Fruit fly (Drosophila melanogaster): Measurements from ENCODE around the gene Cip4.

Gene Cip4

DNA sequence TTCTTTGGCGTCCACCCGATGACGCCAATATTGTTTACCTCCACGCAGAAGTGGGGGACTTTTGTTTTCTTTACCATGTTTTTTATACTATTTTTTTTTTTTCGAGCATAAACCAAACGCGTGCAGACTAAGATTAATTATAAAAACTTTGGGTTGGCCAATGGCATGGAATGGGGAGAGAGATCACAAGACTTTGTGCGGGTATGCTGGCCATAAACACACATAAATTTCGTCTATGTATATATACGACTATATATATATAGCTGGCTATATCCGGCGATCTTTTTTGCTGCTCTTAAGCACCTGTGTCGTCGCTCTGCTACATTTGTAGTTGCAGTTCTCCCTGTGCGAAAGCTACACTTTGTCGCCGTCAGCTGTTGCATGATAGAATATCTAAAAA is 48.0 kb upstream of the Cip4 start:
- TF ChIP-seq brk (GFP tag; optimal IDR thresholded peaks at IDR 0.05) (no peak), fru (GFP tag; optimal IDR thresholded peaks at IDR 0.05) (no peak), Rel (GFP tag; optimal IDR thresholded peaks at IDR 0.05) (no peak), Rel (tag; optimal IDR thresholded peaks at IDR 0.05) (no peak), CG9705 (GFP tag; optimal IDR thresholded peaks at IDR 0.05) (no peak), usp (GFP tag; optimal IDR thresholded peaks at IDR 0.05) (no peak), dsf (GFP tag; optimal IDR thresholded peaks at IDR 0.05; ENCODE audit: borderline replicate concordance) (no peak), ey (GFP tag; optimal IDR thresholded peaks at IDR 0.05) (no peak), Mio (GFP tag; optimal IDR thresholded peaks at IDR 0.05) (no peak), Dfd (GFP tag; optimal IDR thresholded peaks at IDR 0.05) (no peak), sv (GFP tag; optimal IDR thresholded peaks at IDR 0.05) (no peak), dl (GFP tag; optimal IDR thresholded peaks at IDR 0.05; ENCODE audit: insufficient read depth in 1 of 2, partially characterized antibody in 2 of 2) (no peak), CrebA (GFP tag; optimal IDR thresholded peaks at IDR 0.05; ENCODE audit: borderline replicate concordance) (no peak), Dif (GFP tag; optimal IDR thresholded peaks at IDR 0.05; ENCODE audit: partially characterized antibody) (no peak), Sp1 (GFP tag; optimal IDR thresholded peaks at IDR 0.05) (no peak), lola (GFP tag; optimal IDR thresholded peaks at IDR 0.05) (no peak), woc (GFP tag; optimal IDR thresholded peaks at IDR 0.05) (no peak), Hnf4 (GFP tag; optimal IDR thresholded peaks at IDR 0.05) (no peak), br (GFP tag; optimal IDR thresholded peaks at IDR 0.05) (no peak), N (GFP tag; optimal IDR thresholded peaks at IDR 0.05) (no peak)

DNA sequence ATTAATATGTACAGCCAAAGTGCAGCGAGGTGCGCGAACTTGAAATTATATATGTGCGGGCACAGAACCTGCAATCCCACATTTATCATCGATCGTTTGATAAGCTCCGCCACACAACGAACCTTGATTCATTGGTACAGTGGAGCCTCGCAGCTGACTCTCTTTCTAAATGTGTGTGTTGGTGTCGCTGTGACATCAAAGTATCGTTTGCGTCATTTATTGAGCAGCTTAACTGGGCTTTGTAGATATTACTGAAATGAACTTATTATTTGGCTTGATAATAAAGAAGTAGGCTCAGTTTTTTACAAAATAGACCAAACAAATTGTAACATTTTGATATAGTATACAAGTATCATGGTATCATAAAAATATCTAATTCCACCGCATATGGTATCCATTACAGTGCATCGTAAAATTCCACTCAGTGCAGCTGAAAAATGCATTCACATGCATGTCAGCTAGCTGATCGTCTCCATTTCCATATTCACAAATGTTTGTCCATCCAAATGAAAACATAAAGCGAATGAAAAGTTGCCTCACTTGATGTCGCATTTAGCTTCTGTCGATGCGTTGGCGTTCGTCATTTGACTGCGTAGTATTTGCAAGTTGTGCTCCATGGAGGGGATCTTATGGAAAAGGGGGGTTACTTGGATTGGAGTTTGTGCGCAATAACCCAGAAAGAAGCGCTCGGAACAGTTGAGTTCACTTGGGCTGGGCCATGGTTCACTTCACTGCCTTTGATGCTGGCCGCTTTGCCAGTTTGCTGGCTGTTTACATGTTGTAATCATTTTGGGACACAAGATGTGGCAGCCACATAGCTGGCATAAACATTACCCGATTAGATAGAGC is 47.3 kb upstream of the Cip4 start:
- peak; percentile 23 for TF ChIP-seq Jra (GFP tag; optimal IDR thresholded peaks at IDR 0.05)
- peak in 1 of 2 experiments; percentile 46 for TF ChIP-seq foxo (GFP tag; optimal IDR thresholded peaks at IDR 0.05)
- peak; percentile 60 for TF ChIP-seq fru (GFP tag; optimal IDR thresholded peaks at IDR 0.05)
- TF ChIP-seq sv (GFP tag; optimal IDR thresholded peaks at IDR 0.05), result no peak
- TF ChIP-seq rgr (GFP tag; optimal IDR thresholded peaks at IDR 0.05), result peak; percentile 29
- no peak for TF ChIP-seq dmrt93B (GFP tag; optimal IDR thresholded peaks at IDR 0.05)
- no peak for TF ChIP-seq brk (GFP tag; optimal IDR thresholded peaks at IDR 0.05)
- peak; percentile 35 for TF ChIP-seq HLH106 (tag; optimal IDR thresholded peaks at IDR 0.05)
- TF ChIP-seq OdsH (GFP tag; optimal IDR thresholded peaks at IDR 0.05), result peak; percentile 16
- peak; percentile 44 for TF ChIP-seq h (GFP tag; optimal IDR thresholded peaks at IDR 0.05)
- peak; percentile 26 for TF ChIP-seq ey (GFP tag; optimal IDR thresholded peaks at IDR 0.05)
- TF ChIP-seq Rel (GFP tag; optimal IDR thresholded peaks at IDR 0.05), result no peak
- peak; percentile 6 for TF ChIP-seq Rel (tag; optimal IDR thresholded peaks at IDR 0.05)
- TF ChIP-seq Hnf4 (GFP tag; optimal IDR thresholded peaks at IDR 0.05), result peak; percentile 47
- no peak for TF ChIP-seq CG32264 (GFP tag; optimal IDR thresholded peaks at IDR 0.05)
- peak; percentile 28 for TF ChIP-seq br (GFP tag; optimal IDR thresholded peaks at IDR 0.05)
- no peak for TF ChIP-seq Dif (GFP tag; optimal IDR thresholded peaks at IDR 0.05; ENCODE audit: partially characterized antibody)
- TF ChIP-seq Sp1 (GFP tag; optimal IDR thresholded peaks at IDR 0.05), result peak; percentile 3

DNA sequence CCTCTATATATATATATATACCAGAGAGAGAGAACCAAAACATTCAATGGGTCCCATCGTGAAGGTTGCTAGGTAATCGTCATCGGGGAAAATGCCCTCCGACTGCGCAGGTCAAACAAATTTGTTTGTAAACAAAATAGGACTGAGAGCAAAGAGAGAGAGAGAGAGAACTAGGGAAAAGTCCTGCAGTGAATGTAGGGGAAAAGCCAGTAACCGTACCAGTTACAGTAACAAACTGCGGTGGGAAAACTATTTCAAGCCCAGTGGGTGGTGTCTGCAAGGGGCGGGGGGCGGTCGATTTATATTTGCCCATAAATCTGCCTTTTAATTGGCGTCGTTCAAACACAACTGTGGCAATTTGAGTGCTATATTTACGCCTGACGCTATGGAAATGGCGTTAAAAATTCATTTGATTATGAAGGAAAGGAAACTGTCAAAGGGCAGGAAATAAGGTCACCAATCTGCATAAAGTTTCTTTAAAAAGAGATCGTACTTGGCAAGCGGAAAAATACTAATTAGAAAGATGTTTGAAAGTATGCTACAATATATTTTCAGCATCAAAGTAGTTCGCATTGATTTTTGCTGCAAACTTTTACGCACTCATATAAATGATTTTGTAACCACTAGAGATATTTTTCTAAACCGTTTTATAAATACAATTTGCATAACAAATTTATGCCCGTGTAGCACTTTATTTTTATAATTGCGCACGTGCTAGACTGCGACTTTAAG is 46.2 kb upstream of the Cip4 start:
- no peak for TF ChIP-seq foxo (GFP tag; optimal IDR thresholded peaks at IDR 0.05)

DNA sequence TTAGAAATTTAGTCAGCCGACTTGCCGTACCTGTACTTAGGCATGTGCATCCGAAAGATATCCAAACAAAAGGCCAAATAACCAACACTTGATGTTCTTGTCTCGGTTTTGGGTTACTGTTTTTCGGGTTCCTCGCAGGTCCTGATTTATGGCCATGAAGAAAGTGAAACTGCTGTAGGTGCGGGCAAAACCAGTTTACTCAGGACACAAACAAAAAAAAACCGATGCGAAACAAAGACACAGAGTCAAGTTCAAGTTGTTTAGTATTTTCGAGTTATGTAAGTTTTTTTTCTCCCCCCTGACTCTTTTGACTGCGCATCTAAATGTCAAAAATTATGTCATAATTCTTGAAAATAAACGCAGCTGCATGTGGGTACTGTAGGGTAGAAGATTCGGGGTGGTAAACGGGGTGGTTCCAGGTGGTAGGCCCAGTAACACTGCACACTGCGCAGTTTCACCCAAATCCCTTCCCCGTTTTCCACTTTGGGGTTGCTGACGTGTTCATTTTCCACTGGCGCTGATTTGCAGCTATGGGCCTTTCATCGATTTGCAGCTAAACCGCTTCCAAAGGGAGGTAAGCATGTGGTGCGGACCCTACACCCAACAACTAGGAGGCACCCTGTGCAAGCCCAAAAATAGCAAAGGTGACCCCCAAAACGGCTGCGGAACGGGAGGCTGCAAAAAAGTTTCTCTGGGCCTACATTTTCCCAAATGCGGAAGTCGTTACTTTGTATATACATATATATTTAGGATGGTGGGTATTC is 45.4 kb upstream of the Cip4 start:
- peak; percentile 47 for TF ChIP-seq Vsx2 (GFP tag; optimal IDR thresholded peaks at IDR 0.05; ENCODE audit: partially characterized antibody)
- TF ChIP-seq Rel (GFP tag; optimal IDR thresholded peaks at IDR 0.05), result no peak
- no peak for TF ChIP-seq Rel (tag; optimal IDR thresholded peaks at IDR 0.05)

All from whole organism, wandering third instar larva.